Fruit fly (Drosophila melanogaster) whole organism, embryonic: ENCODE results near the gene Dmtn.
A peak's percentile ranks its signal among the peaks of the same experiment; 100 is the strongest.

Experiments used
- ATbp ChIP-seq: fragments of 200-800 bp; sonication (Bioruptor generic); optimal IDR thresholded peaks from 2 replicates; lab custom pipeline; 2017; ENCODE audit warnings: missing biosample characterization, mild to moderate bottlenecking, missing genetic modification characterization, missing genetic modification reagents
- Aef1 ChIP-seq: fragments of 200-800 bp; sonication (Bioruptor generic); IDR thresholded peaks from 3 replicates; pipeline ENCODE4 v1.3.6; 2022; ENCODE audit warnings: missing biosample characterization, missing genetic modification characterization
- CG10543 ChIP-seq: fragments of 200-800 bp; sonication (Bioruptor generic); optimal IDR thresholded peaks from 3 replicates; lab custom pipeline; 2017; ENCODE audit warnings: missing biosample characterization, mild to moderate bottlenecking, missing genetic modification characterization, moderate library complexity
- CG10979 ChIP-seq: fragments of 200-800 bp; sonication (Bioruptor generic); optimal IDR thresholded peaks from 2 replicates; lab custom pipeline; 2018; ENCODE audit warnings: missing biosample characterization, mild to moderate bottlenecking, missing genetic modification characterization, moderate library complexity
- CG11456 ChIP-seq: fragments of 200-800 bp; sonication (Bioruptor generic); IDR thresholded peaks from 3 replicates; pipeline ENCODE4 v1.3.6; 2022; ENCODE audit warnings: missing biosample characterization, missing genetic modification characterization
- CG14965 ChIP-seq: fragments of 200-800 bp; sonication (Bioruptor generic); optimal IDR thresholded peaks from 2 replicates; lab custom pipeline; 2016; ENCODE audit warnings: missing biosample characterization, missing genetic modification characterization, borderline replicate concordance
- CG1529 ChIP-seq: fragments of 200-800 bp; sonication (Bioruptor generic); optimal IDR thresholded peaks from 3 replicates; lab custom pipeline; 2018; ENCODE audit warnings: missing biosample characterization, missing genetic modification characterization
- CG17568 ChIP-seq: fragments of 200-800 bp; sonication (Bioruptor generic); optimal IDR thresholded peaks from 2 replicates; lab custom pipeline; 2018; ENCODE audit warnings: missing biosample characterization, mild to moderate bottlenecking, missing genetic modification characterization, moderate library complexity
- CG18011 ChIP-seq: fragments of 200-800 bp; sonication (Bioruptor generic); optimal IDR thresholded peaks from 2 replicates; lab custom pipeline; 2017; ENCODE audit warnings: missing biosample characterization, missing genetic modification characterization, mild to moderate bottlenecking, moderate library complexity, missing genotype
- CG18476 ChIP-seq: fragments of 200-800 bp; sonication (Bioruptor generic); optimal IDR thresholded peaks from 2 replicates; lab custom pipeline; 2016; ENCODE audit warnings: missing biosample characterization, mild to moderate bottlenecking, missing genetic modification characterization
- CG2116 ChIP-seq: fragments of 200-800 bp; sonication (Bioruptor generic); optimal IDR thresholded peaks from 3 replicates; lab custom pipeline; 2018; ENCODE audit warnings: missing biosample characterization, mild to moderate bottlenecking, missing genetic modification characterization
- CG2120 ChIP-seq: fragments of 200-800 bp; sonication (Bioruptor generic); optimal IDR thresholded peaks from 3 replicates; lab custom pipeline; 2016; ENCODE audit warnings: missing biosample characterization, missing genetic modification characterization
- CG4424 ChIP-seq: fragments of 200-800 bp; sonication (Bioruptor generic); optimal IDR thresholded peaks from 3 replicates; lab custom pipeline; 2016; ENCODE audit warnings: missing biosample characterization, missing genetic modification characterization
- CG6854 ChIP-seq: fragments of 200-800 bp; sonication (Bioruptor generic); optimal IDR thresholded peaks from 3 replicates; lab custom pipeline; 2017; ENCODE audit warnings: missing biosample characterization, mild to moderate bottlenecking, missing genetic modification characterization
- CG7963 ChIP-seq: fragments of 200-800 bp; sonication (Bioruptor generic); IDR thresholded peaks from 3 replicates; pipeline ENCODE4 v1.3.6; 2022; ENCODE audit warnings: missing biosample characterization, missing genetic modification characterization; ENCODE audit not compliant: partially characterized antibody
- CG8388 ChIP-seq: fragments of 200-800 bp; sonication (Bioruptor generic); optimal IDR thresholded peaks from 2 replicates; lab custom pipeline; 2019; ENCODE audit warnings: missing biosample characterization, mild to moderate bottlenecking, missing genetic modification characterization, moderate library complexity
- CG8944 ChIP-seq: fragments of 200-800 bp; sonication (Bioruptor generic); optimal IDR thresholded peaks from 3 replicates; lab custom pipeline; 2016; ENCODE audit warnings: missing biosample characterization, missing genetic modification characterization
- CG9817 ChIP-seq: fragments of 200-800 bp; sonication (Bioruptor generic); optimal IDR thresholded peaks from 2 replicates; lab custom pipeline; 2018; ENCODE audit warnings: missing biosample characterization, mild to moderate bottlenecking, missing genetic modification characterization, moderate library complexity
- Deaf1 ChIP-seq: fragments of 200-800 bp; optimal IDR thresholded peaks from 3 replicates; lab custom pipeline; 2019; ENCODE audit warnings: missing biosample characterization, mild to moderate bottlenecking, missing genetic modification characterization, moderate library complexity
- Dp ChIP-seq: fragments of 200-800 bp; sonication (Bioruptor generic); optimal IDR thresholded peaks from 2 replicates; lab custom pipeline; 2018; ENCODE audit warnings: missing biosample characterization, mild to moderate bottlenecking, missing genetic modification characterization, moderate library complexity
- Fer2 ChIP-seq: fragments of 200-800 bp; sonication (Bioruptor generic); optimal IDR thresholded peaks from 2 replicates; lab custom pipeline; 2018; ENCODE audit warnings: missing biosample characterization, mild to moderate bottlenecking, missing genetic modification characterization, moderate library complexity
- GATAe ChIP-seq: fragments of 200-800 bp; sonication (Bioruptor generic); conservative IDR thresholded peaks from 2 replicates; pipeline ENCODE4 v1.3.6; 2022; ENCODE audit warnings: missing biosample characterization, missing genetic modification characterization
- HmgZ ChIP-seq: fragments of 200-800 bp; sonication (Bioruptor generic); optimal IDR thresholded peaks from 2 replicates; lab custom pipeline; 2018; ENCODE audit warnings: missing biosample characterization, mild to moderate bottlenecking, missing genetic modification characterization
- Hmx ChIP-seq: fragments of 200-800 bp; sonication (Bioruptor generic); optimal IDR thresholded peaks from 2 replicates; lab custom pipeline; 2016; ENCODE audit warnings: missing biosample characterization, missing genetic modification characterization
- Lpt ChIP-seq: fragments of >200 bp; optimal IDR thresholded peaks from 2 replicates; lab custom pipeline; 2018; ENCODE audit warnings: missing biosample characterization, missing genetic modification characterization
- MESR4 ChIP-seq: fragments of 200-800 bp; sonication (Bioruptor generic); optimal IDR thresholded peaks from 2 replicates; lab custom pipeline; 2018; ENCODE audit warnings: missing biosample characterization, mild to moderate bottlenecking, missing genetic modification characterization, moderate library complexity
- Side ChIP-seq: fragments of 200-800 bp; sonication (Bioruptor generic); optimal IDR thresholded peaks from 2 replicates; lab custom pipeline; 2016; ENCODE audit warnings: missing biosample characterization, missing genetic modification characterization
- Stat92E ChIP-seq, 3 experiments: fragments of >200 bp in 2 of 3; fragments of 200-800 bp in 1 of 3; sonication (Bioruptor generic) in 1 of 3; optimal IDR thresholded peaks; 2 replicates each; lab custom pipeline; 2017 to 2019; ENCODE audit warnings: missing biosample characterization in 3 of 3, missing genetic modification characterization in 3 of 3, mild to moderate bottlenecking in 1 of 3, moderate library complexity in 1 of 3
- bcd ChIP-seq: fragments of 200-800 bp; sonication (Bioruptor generic); optimal IDR thresholded peaks from 2 replicates; lab custom pipeline; 2017; ENCODE audit warnings: missing biosample characterization, mild to moderate bottlenecking, missing genetic modification characterization
- btn ChIP-seq: fragments of 200-800 bp; sonication (Bioruptor generic); optimal IDR thresholded peaks from 2 replicates; lab custom pipeline; 2016; ENCODE audit warnings: missing biosample characterization, missing genetic modification characterization
- crol ChIP-seq: fragments of 200-800 bp; sonication (Bioruptor generic); IDR thresholded peaks from 2 replicates; pipeline ENCODE4 v1.3.6; 2022; ENCODE audit warnings: missing biosample characterization, missing genetic modification characterization
- cwo ChIP-seq: fragments of 200-800 bp; sonication (Bioruptor generic); optimal IDR thresholded peaks from 3 replicates; lab custom pipeline; 2017; ENCODE audit warnings: missing biosample characterization, missing genetic modification characterization, mild to moderate bottlenecking, moderate library complexity, missing genetic modification reagents
- danr ChIP-seq: fragments of 200-800 bp; sonication (Bioruptor generic); IDR thresholded peaks from 2 replicates; pipeline ENCODE4 v1.3.6; 2022; ENCODE audit warnings: missing biosample characterization, missing genetic modification characterization
- dimm ChIP-seq: fragments of 200-800 bp; sonication (Bioruptor generic); IDR thresholded peaks from 2 replicates; pipeline ENCODE4 v1.3.6; 2022; ENCODE audit warnings: missing biosample characterization, missing genetic modification characterization
- disco-r ChIP-seq: fragments of 200-800 bp; sonication (Bioruptor generic); optimal IDR thresholded peaks from 2 replicates; lab custom pipeline; 2016; ENCODE audit warnings: missing biosample characterization, missing genetic modification characterization
- dmrt11E ChIP-seq: fragments of 200-800 bp; sonication (Bioruptor generic); optimal IDR thresholded peaks from 3 replicates; lab custom pipeline; 2018; ENCODE audit warnings: missing biosample characterization, mild to moderate bottlenecking, missing genetic modification characterization, moderate library complexity
- dpn ChIP-seq, 2 experiments: fragments of 200-800 bp; sonication (Bioruptor generic); optimal IDR thresholded peaks; 3 replicates each; lab custom pipeline; 2016; ENCODE audit warnings: missing biosample characterization in 2 of 2, missing genetic modification characterization in 2 of 2
- ewg ChIP-seq: fragments of 200-800 bp; sonication (Bioruptor generic); optimal IDR thresholded peaks from 3 replicates; lab custom pipeline; 2017; ENCODE audit warnings: mild to moderate bottlenecking, missing biosample characterization, missing genetic modification reagents, missing genetic modification characterization
- exex ChIP-seq: fragments of 200-800 bp; sonication (Bioruptor generic); optimal IDR thresholded peaks from 4 replicates; lab custom pipeline; 2018; ENCODE audit warnings: missing biosample characterization, mild to moderate bottlenecking, missing genetic modification characterization, moderate library complexity
- gcm ChIP-seq: fragments of 200-800 bp; sonication (Bioruptor generic); optimal IDR thresholded peaks from 2 replicates; lab custom pipeline; 2019; ENCODE audit warnings: missing biosample characterization, mild to moderate bottlenecking, missing genetic modification characterization, moderate library complexity
- gro ChIP-seq: fragments of 200-800 bp; sonication (Bioruptor generic); optimal IDR thresholded peaks from 2 replicates; lab custom pipeline; 2016; ENCODE audit warnings: missing biosample characterization, missing genetic modification characterization
- ind ChIP-seq: fragments of 200-800 bp; sonication (Bioruptor generic); optimal IDR thresholded peaks from 3 replicates; lab custom pipeline; 2016; ENCODE audit warnings: missing biosample characterization, missing genetic modification characterization
- mam ChIP-seq: fragments of 200-800 bp; sonication (Bioruptor generic); optimal IDR thresholded peaks from 3 replicates; lab custom pipeline; 2016; ENCODE audit warnings: missing biosample characterization, missing genetic modification characterization
- otp ChIP-seq: fragments of 200-800 bp; sonication (Bioruptor generic); IDR thresholded peaks from 3 replicates; pipeline ENCODE4, ENCODE4 v1.3.6; 2022; ENCODE audit warnings: missing biosample characterization, missing genetic modification characterization
- prd ChIP-seq, 3 experiments: fragments of >200 bp in 2 of 3; fragments of 200-800 bp in 1 of 3; sonication (Bioruptor generic) in 1 of 3; optimal IDR thresholded peaks in 2 of 3; IDR thresholded peaks in 1 of 3; 2 replicates in 2 of 3; 3 replicates in 1 of 3; pipeline versions ENCODE4 v1.3.6 to Lab custom; 2017 to 2022; ENCODE audit warnings: missing biosample characterization in 1 of 3, missing genetic modification characterization in 1 of 3
- shn ChIP-seq: fragments of 200-800 bp; sonication (Bioruptor generic); optimal IDR thresholded peaks from 3 replicates; lab custom pipeline; 2016; ENCODE audit warnings: missing biosample characterization, missing genetic modification characterization
- sim ChIP-seq: fragments of 200-800 bp; sonication (Bioruptor generic); IDR thresholded peaks from 2 replicates; pipeline ENCODE4 v1.3.6; 2022; ENCODE audit warnings: missing biosample characterization, missing genetic modification characterization
- sisA ChIP-seq: fragments of 200-800 bp; sonication (Bioruptor generic); IDR thresholded peaks from 2 replicates; pipeline ENCODE4 v1.3.6; 2022; ENCODE audit warnings: missing biosample characterization, missing genetic modification characterization
- toy ChIP-seq: fragments of 200-800 bp; sonication (Bioruptor generic); IDR thresholded peaks from 2 replicates; pipeline ENCODE4 v1.3.6; 2022; ENCODE audit warnings: missing biosample characterization, missing genetic modification characterization
- zen2 ChIP-seq: fragments of 200-800 bp; sonication (Bioruptor generic); IDR thresholded peaks from 3 replicates; pipeline ENCODE4 v1.3.6; 2022; ENCODE audit warnings: missing biosample characterization, missing genetic modification characterization; ENCODE audit not compliant: partially characterized antibody

Dmtn gene

DNA sequence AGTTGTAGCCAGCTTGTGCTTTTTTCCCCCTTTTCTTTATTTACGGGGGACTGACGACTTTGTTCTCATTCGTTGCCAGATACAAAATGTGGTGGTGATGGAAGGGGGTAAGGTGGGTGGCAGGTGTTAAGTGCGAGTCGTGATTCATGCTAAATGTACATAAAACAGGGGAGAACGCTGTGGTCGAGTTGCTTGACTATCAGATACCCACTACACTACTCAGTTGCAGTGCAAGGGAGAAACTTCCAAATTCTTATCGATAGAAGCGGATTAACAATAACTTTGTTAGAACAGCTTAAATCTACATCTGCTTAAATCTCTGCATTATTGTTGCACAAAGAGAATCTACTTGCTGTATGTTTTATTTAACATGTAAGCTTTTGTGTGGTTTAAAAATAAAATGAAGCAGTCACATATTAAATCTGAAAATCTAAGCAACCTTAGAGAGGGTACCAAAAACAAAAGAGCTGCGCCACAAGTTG is 8.0 kb downstream of the Dmtn start (continued):
- TF ChIP-seq crol (GFP tag; lab: Robert Waterston, UW), result peak; percentile 52
- no peak for TF ChIP-seq Stat92E (GFP tag; optimal IDR thresholded peaks at IDR 0.05; lab: Kevin White, UChicago)
- TF ChIP-seq otp (GFP tag; lab: Robert Waterston, UW), result no peak
- TF ChIP-seq CG17568 (GFP tag; lab: Kevin White, UChicago), result peak; percentile 8
- no peak for TF ChIP-seq sim (GFP tag; lab: Robert Waterston, UW)
- TF ChIP-seq CG11456 (GFP tag; lab: Robert Waterston, UW), result no peak
- TF ChIP-seq GATAe (GFP tag; lab: Robert Waterston, UW), result no peak
- no peak for TF ChIP-seq ewg (GFP tag; lab: Kevin White, UChicago)
- no peak; the same call in 1 of the 2 replicates for TF ChIP-seq sisA (GFP tag; lab: Robert Waterston, UW)
- TF ChIP-seq mam (GFP tag; lab: Kevin White, UChicago), result peak; percentile 30
- peak; percentile 6 for TF ChIP-seq CG10979 (tag; lab: Kevin White, UChicago)
- TF ChIP-seq CG7963 (GFP tag; lab: Robert Waterston, UW), result peak; percentile 55; the same call in 1 of the 3 replicates
- no peak for TF ChIP-seq bcd (GFP tag; lab: Kevin White, UChicago)
- no peak for TF ChIP-seq CG1529 (GFP tag; lab: Kevin White, UChicago)
- no peak for TF ChIP-seq CG8944
- no peak for TF ChIP-seq CG18011
- no peak for TF ChIP-seq Lpt (GFP tag; lab: Kevin White, UChicago)
- peak; percentile 35 for TF ChIP-seq ATbp (GFP tag; lab: Kevin White, UChicago)
- TF ChIP-seq Fer2 (tag; lab: Kevin White, UChicago), result no peak
- TF ChIP-seq CG2116 (GFP tag; lab: Kevin White, UChicago), result no peak
- no peak for TF ChIP-seq danr (GFP tag; lab: Robert Waterston, UW)
- no peak for TF ChIP-seq CG6854 (GFP tag; lab: Kevin White, UChicago)
- no peak for TF ChIP-seq Aef1 (GFP tag; lab: Robert Waterston, UW)
- peak; percentile 2 for TF ChIP-seq CG4424 (GFP tag; lab: Kevin White, UChicago)
- TF ChIP-seq disco-r (GFP tag; lab: Kevin White, UChicago), result no peak
- TF ChIP-seq CG8388 (GFP tag; lab: Kevin White, UChicago), result no peak
- TF ChIP-seq CG18476 (GFP tag; lab: Kevin White, UChicago), result no peak
- no peak for TF ChIP-seq shn (GFP tag; lab: Kevin White, UChicago)
- no peak for TF ChIP-seq prd (optimal IDR thresholded peaks at IDR 0.05; lab: Kevin White, UChicago)
- TF ChIP-seq prd (GFP tag; IDR thresholded peaks at IDR 0.05; lab: Robert Waterston, UW), result no peak
- TF ChIP-seq HmgZ (tag; lab: Kevin White, UChicago), result no peak
- no peak for TF ChIP-seq zen2 (GFP tag; lab: Robert Waterston, UW)
- no peak for TF ChIP-seq exex (tag; lab: Kevin White, UChicago)
- TF ChIP-seq dpn (GFP tag; optimal IDR thresholded peaks at IDR 0.05; lab: Kevin White, UChicago), result no peak
- peak; percentile 15 for TF ChIP-seq ind (GFP tag; lab: Kevin White, UChicago)
- no peak for TF ChIP-seq dmrt11E (tag; lab: Kevin White, UChicago)
- TF ChIP-seq MESR4, result no peak
- TF ChIP-seq Deaf1 (tag; lab: Kevin White, UChicago), result no peak
- peak; percentile 21 for TF ChIP-seq CG9817 (tag; lab: Kevin White, UChicago)
- TF ChIP-seq CG2120 (GFP tag; lab: Kevin White, UChicago), result peak; percentile 61
- no peak for TF ChIP-seq CG10543 (GFP tag; lab: Kevin White, UChicago)
- no peak for TF ChIP-seq toy (GFP tag; lab: Robert Waterston, UW)
- no peak for TF ChIP-seq gro (GFP tag; lab: Kevin White, UChicago)
- TF ChIP-seq Dp, result no peak
- no peak for TF ChIP-seq Hmx (GFP tag; lab: Kevin White, UChicago)
- no peak for TF ChIP-seq CG14965 (GFP tag; lab: Kevin White, UChicago)
- no peak for TF ChIP-seq dimm
- peak; percentile 9 for TF ChIP-seq cwo
- no peak for TF ChIP-seq btn
- TF ChIP-seq Side (GFP tag; lab: Kevin White, UChicago), result no peak
- TF ChIP-seq gcm (GFP tag; lab: Kevin White, UChicago), result no peak
